Worm (Caenorhabditis elegans) whole organism, young adult: ENCODE results near the gene vps-16.
A peak's percentile ranks its signal among the peaks of the same experiment; 100 is the strongest.

Source experiments
- F57A8.1 ChIP-seq: fragments of 200-800 bp; sonication (Bioruptor generic); optimal IDR thresholded peaks from 2 replicates; lab custom pipeline; 2018; ENCODE audit warnings: mild to moderate bottlenecking, missing genetic modification characterization, moderate library complexity, missing compliant biosample characterization
- cebp-1 ChIP-seq, 2 experiments: fragments of 200-800 bp in 1 of 2; sonication (Bioruptor generic) in 1 of 2; sonication (generic microtip) in 1 of 2; IDR thresholded peaks in 1 of 2; optimal IDR thresholded peaks in 1 of 2; 2 replicates each; pipeline versions ENCODE4 v1.3.6 to Lab custom; 2017 to 2022; ENCODE audit warnings: missing compliant biosample characterization in 2 of 2, missing genetic modification characterization in 2 of 2, mild to moderate bottlenecking in 1 of 2, missing genetic modification reagents in 1 of 2, moderate library complexity in 1 of 2
- ceh-40 ChIP-seq: fragments of 200-800 bp; sonication (Bioruptor generic); IDR thresholded peaks from 2 replicates; pipeline ENCODE4 v1.3.6; 2022; ENCODE audit warnings: missing genetic modification characterization, missing compliant biosample characterization
- dpl-1 ChIP-seq: fragments of 150-350 bp; optimal IDR thresholded peaks from 2 replicates; lab custom pipeline; 2014; ENCODE audit warnings: missing biosample characterization, missing genetic modification reagents, missing genetic modification characterization
- lin-40 ChIP-seq: sonication (generic microtip); optimal IDR thresholded peaks from 2 replicates; lab custom pipeline; 2016; ENCODE audit warnings: missing genetic modification characterization, mild to moderate bottlenecking, missing compliant biosample characterization, missing genotype, missing genetic modification reagents
- mcd-1 ChIP-seq: fragments of 200-800 bp; sonication (Bioruptor generic); IDR thresholded peaks from 2 replicates; pipeline ENCODE4 v1.3.6; 2022; ENCODE audit warnings: missing genetic modification reagents, missing genetic modification characterization, missing compliant biosample characterization
- nhr-27 ChIP-seq: fragments of 200-800 bp; sonication (Bioruptor generic); optimal IDR thresholded peaks from 2 replicates; lab custom pipeline; 2018; ENCODE audit warnings: mild to moderate bottlenecking, missing genetic modification characterization, moderate library complexity, missing compliant biosample characterization
- nhr-80 ChIP-seq: sonication (generic microtip); optimal IDR thresholded peaks from 2 replicates; lab custom pipeline; 2016; ENCODE audit warnings: missing genetic modification characterization, missing compliant biosample characterization
- pbrm-1 ChIP-seq: fragments of 200-800 bp; sonication (Bioruptor generic); IDR thresholded peaks from 2 replicates; pipeline ENCODE4 v1.3.6; 2022; ENCODE audit warnings: missing genetic modification reagents, missing genetic modification characterization, missing compliant biosample characterization
- rcor-1 ChIP-seq: fragments of 200-800 bp; sonication (Bioruptor generic); IDR thresholded peaks from 2 replicates; pipeline ENCODE4 v1.3.6; 2022; ENCODE audit warnings: missing genetic modification reagents, missing genetic modification characterization, missing compliant biosample characterization
- snpc-3.4 ChIP-seq: sonication (generic microtip); optimal IDR thresholded peaks from 2 replicates; lab custom pipeline; 2017; ENCODE audit warnings: missing genetic modification characterization, mild to moderate bottlenecking, missing compliant biosample characterization, antibody characterized with exemption, moderate library complexity, missing genotype, missing genetic modification reagents

- TF ChIP-seq nhr-27 (tag; lab: Kevin White, UChicago) (no peak), cebp-1 (GFP tag; IDR thresholded peaks at IDR 0.05; lab: Robert Waterston, UW) (no peak), cebp-1 (tag; optimal IDR thresholded peaks at IDR 0.05; lab: Kevin White, UChicago) (peak; percentile 26), nhr-80 (tag; lab: Kevin White, UChicago) (no peak), lin-40 (tag; lab: Kevin White, UChicago) (peak; percentile 39), pbrm-1 (GFP tag; lab: Robert Waterston, UW) (no peak; the same call in 1 of the 2 replicates), mcd-1 (GFP tag; lab: Robert Waterston, UW) (peak; percentile 47; the same call in 1 of the 2 replicates), ceh-40 (GFP tag; lab: Robert Waterston, UW) (no peak), dpl-1 (no peak), F57A8.1 (GFP tag; lab: Kevin White, UChicago) (no peak), rcor-1 (GFP tag; lab: Robert Waterston, UW) (no peak), snpc-3.4 (tag; lab: Kevin White, UChicago) (peak; percentile 73)
Observed at ce11 chrIII:6462610-6463009, 29.6 kb downstream of the vps-16 start, which contains the start of gene T26A5.8.
